Worm (Caenorhabditis elegans): ENCODE results near the gene Y39E4B.11.
"Not testable (repeated sequence)": the region's sequence is repeated elsewhere in the genome, so short reads cannot be mapped to it uniquely, and the experiment has no call there.

Gene Y39E4B.11

ce11 chrIII:13225019-13225418 is 20.2 kb downstream of the Y39E4B.11 start (continued):
- TF ChIP-seq hmg-1.1 (GFP tag; IDR thresholded peaks at IDR 0.05) (peak; percentile 58), mxl-2 (GFP tag; conservative IDR thresholded peaks at IDR 0.05) (no peak), set-16 (GFP tag; IDR thresholded peaks at IDR 0.05) (peak; percentile 38; the same call in 1 of the 2 replicates), madf-5 (GFP tag; IDR thresholded peaks at IDR 0.05) (0 out of 4 replicates have a peak, but pooled peaks of 1 of the 2 experiments have one; percentile 47), lin-1 (GFP tag; IDR thresholded peaks at IDR 0.05) (no peak), zip-11 (GFP tag; IDR thresholded peaks at IDR 0.05) (no peak), daf-12 (tag; optimal IDR thresholded peaks at IDR 0.05) (no peak), lin-15B (tag; optimal IDR thresholded peaks at IDR 0.05) (no peak), gei-8 (GFP tag; optimal IDR thresholded peaks at IDR 0.05) (no peak), lin-13 (GFP tag; optimal IDR thresholded peaks at IDR 0.05) (peak; percentile 28), F10B5.3 (tag; optimal IDR thresholded peaks at IDR 0.05) (no peak)

- TF ChIP-seq set-16 (GFP tag; IDR thresholded peaks at IDR 0.05): peak; percentile 72
These were observed 31.4 kb downstream of the Y39E4B.11 start for ce11 chrIII:13236199-13236598.

- TF ChIP-seq cey-2 (tag; optimal IDR thresholded peaks at IDR 0.05; ENCODE audit: borderline replicate concordance, insufficient read depth); daf-12 (tag; optimal IDR thresholded peaks at IDR 0.05); attf-4 (tag; optimal IDR thresholded peaks at IDR 0.05): not testable (repeated sequence)
These were observed 40.5 kb downstream of the Y39E4B.11 start, which contains the start of gene Y43F4A.4 for ce11 chrIII:13245281-13245680. Gene Y43F4A.4 (plus strand): TSS chrIII:13245581.

- TF ChIP-seq ZK546.5 (tag; optimal IDR thresholded peaks at IDR 0.05): no peak
- no peak for TF ChIP-seq ces-1 (GFP tag; optimal IDR thresholded peaks at IDR 0.05)
These were observed 41.5 kb downstream of the Y39E4B.11 start, which contains the start of gene anoh-1 for ce11 chrIII:13246265-13246664. Gene anoh-1 (plus strand): TSS chrIII:13246565.

- TF ChIP-seq ces-1 (GFP tag; optimal IDR thresholded peaks at IDR 0.05): no peak
- no peak for TF ChIP-seq daf-16 (GFP tag; optimal IDR thresholded peaks at IDR 0.05)
- peak; percentile 66 for TF ChIP-seq daf-16 (tag; optimal IDR thresholded peaks at IDR 0.05)
- no peak for TF ChIP-seq snpc-1.2 (GFP tag; IDR thresholded peaks at IDR 0.05)
These were observed 49.5 kb downstream of the Y39E4B.11 start, which contains the start of gene F56A8.9 for ce11 chrIII:13254178-13254725. Gene F56A8.9 (plus strand): TSS chrIII:13254675.

- TF ChIP-seq daf-19 (GFP tag; conservative IDR thresholded peaks at IDR 0.05) (no peak), mep-1 (tag; optimal IDR thresholded peaks at IDR 0.05) (no peak), F10B5.3 (tag; optimal IDR thresholded peaks at IDR 0.05) (peak; percentile 36), aly-2 (tag; optimal IDR thresholded peaks at IDR 0.05) (no peak), php-3 (GFP tag; IDR thresholded peaks at IDR 0.05) (no peak), madf-5 (GFP tag; IDR thresholded peaks at IDR 0.05) (no peak), ceh-28 (tag; optimal IDR thresholded peaks at IDR 0.05) (no peak), ceh-44 (GFP tag; IDR thresholded peaks at IDR 0.05) (no peak), lin-15B (tag; optimal IDR thresholded peaks at IDR 0.05) (no peak), snpc-4 (tag; optimal IDR thresholded peaks at IDR 0.05) (no peak), lin-29 (GFP tag; IDR thresholded peaks at IDR 0.05) (no peak), mxl-3 (GFP tag; optimal IDR thresholded peaks at IDR 0.05) (no peak), Y5F2A.4 (GFP tag; optimal IDR thresholded peaks at IDR 0.05) (no peak), nhr-25 (tag; optimal IDR thresholded peaks at IDR 0.05; ENCODE audit: borderline replicate concordance, insufficient read depth) (peak; percentile 51), ztf-7 (tag; optimal IDR thresholded peaks at IDR 0.05) (no peak), ceh-20 (GFP tag; IDR thresholded peaks at IDR 0.05) (no peak), zfp-3 (GFP tag; conservative IDR thresholded peaks at IDR 0.05) (0 out of 2 replicates have a peak, but pooled peaks have one; percentile 10), snpc-1.2 (GFP tag; IDR thresholded peaks at IDR 0.05) (no peak), daf-12 (tag; optimal IDR thresholded peaks at IDR 0.05) (no peak), nhr-6 (tag; optimal IDR thresholded peaks at IDR 0.05) (peak; percentile 80), gei-8 (GFP tag; optimal IDR thresholded peaks at IDR 0.05) (no peak), dmd-9 (GFP tag; IDR thresholded peaks at IDR 0.05) (no peak), unc-62 (GFP tag; optimal IDR thresholded peaks at IDR 0.05 in 1 of 2) (no peak), unc-62 (tag; optimal IDR thresholded peaks at IDR 0.05) (no peak), ztf-11 (tag; optimal IDR thresholded peaks at IDR 0.05) (no peak), F26F4.8 (GFP tag; conservative IDR thresholded peaks at IDR 0.05) (no peak), tra-1 (GFP tag; IDR thresholded peaks at IDR 0.05) (no peak), fkh-10 (GFP tag; optimal IDR thresholded peaks at IDR 0.05) (no peak)
These were observed 51.7 kb downstream of the Y39E4B.11 start, which contains the start of gene F56A8.3 for ce11 chrIII:13256438-13256928. Gene F56A8.3 (plus strand): TSS chrIII:13256878.

Measured in whole organism, L4 larva.